Worm (Caenorhabditis elegans) whole organism, L2 larva: ENCODE measurements around the gene srv-13.

Experiments used
- C34F6.9 ChIP-seq: fragments of 150-350 bp; optimal IDR thresholded peaks from 2 replicates; lab custom pipeline; 2014; ENCODE audit warnings: missing biosample characterization, missing genetic modification characterization
- F13H6.1 ChIP-seq: sonication (generic microtip); optimal IDR thresholded peaks from 2 replicates; lab custom pipeline; 2016; ENCODE audit warnings: missing genetic modification characterization, missing compliant biosample characterization
- Y55F3AM.14 ChIP-seq: fragments of 200-800 bp; sonication (Bioruptor generic); optimal IDR thresholded peaks from 2 replicates; lab custom pipeline; 2018; ENCODE audit warnings: mild to moderate bottlenecking, missing genetic modification characterization, missing compliant biosample characterization
- ZK546.5 ChIP-seq: sonication (generic microtip); optimal IDR thresholded peaks from 2 replicates; lab custom pipeline; 2017; ENCODE audit warnings: missing biosample characterization, missing genetic modification characterization
- alr-1 ChIP-seq: fragments of 150-350 bp; optimal IDR thresholded peaks from 2 replicates; lab custom pipeline; 2014; ENCODE audit warnings: missing biosample characterization, missing genetic modification characterization
- aly-2 ChIP-seq: fragments of 150-350 bp; optimal IDR thresholded peaks from 2 replicates; lab custom pipeline; 2014; ENCODE audit warnings: missing biosample characterization, missing genetic modification characterization
- ama-1 ChIP-seq: fragments of 150-350 bp; optimal IDR thresholded peaks from 2 replicates; lab custom pipeline; 2018; ENCODE audit warnings: inconsistent platforms
- blmp-1 ChIP-seq: sonication (generic microtip); optimal IDR thresholded peaks from 2 replicates; lab custom pipeline; 2017; ENCODE audit warnings: missing genetic modification characterization, mild to moderate bottlenecking, missing compliant biosample characterization, antibody characterized with exemption, moderate library complexity; ENCODE audit not compliant: insufficient read depth
- dmd-4 ChIP-seq: sonication (generic microtip); optimal IDR thresholded peaks from 2 replicates; lab custom pipeline; 2017; ENCODE audit warnings: missing biosample characterization, missing genetic modification characterization
- elt-3 ChIP-seq: sonication (generic microtip); optimal IDR thresholded peaks from 2 replicates; lab custom pipeline; 2017; ENCODE audit warnings: missing biosample characterization, missing genetic modification characterization
- gmeb-1 ChIP-seq: fragments of 150-350 bp; optimal IDR thresholded peaks from 2 replicates; lab custom pipeline; 2014; ENCODE audit warnings: missing biosample characterization, missing genetic modification characterization
- lin-13 ChIP-seq: fragments of 150-350 bp; optimal IDR thresholded peaks from 2 replicates; lab custom pipeline; 2014; ENCODE audit warnings: missing biosample characterization, missing genetic modification reagents, missing genetic modification characterization
- lsy-2 ChIP-seq, 2 experiments: fragments of 150-350 bp in 1 of 2; sonication (generic microtip) in 1 of 2; optimal IDR thresholded peaks; 2 replicates each; lab custom pipeline; 2014 to 2017; ENCODE audit warnings: missing biosample characterization in 2 of 2, missing genetic modification characterization in 2 of 2
- mab-5 ChIP-seq: fragments of 150-350 bp; optimal IDR thresholded peaks from 2 replicates; lab custom pipeline; 2014; ENCODE audit warnings: missing biosample characterization, missing genetic modification characterization
- nhr-10 ChIP-seq: sonication (generic microtip); optimal IDR thresholded peaks from 2 replicates; lab custom pipeline; 2017; ENCODE audit warnings: missing biosample characterization, missing genetic modification characterization
- nhr-12 ChIP-seq: fragments of 150-350 bp; optimal IDR thresholded peaks from 2 replicates; lab custom pipeline; 2014; ENCODE audit warnings: missing biosample characterization, missing genetic modification characterization
- nhr-129 ChIP-seq: fragments of 150-350 bp; optimal IDR thresholded peaks from 2 replicates; lab custom pipeline; 2014; ENCODE audit warnings: missing biosample characterization, missing genetic modification characterization
- nhr-237 ChIP-seq: fragments of 150-350 bp; optimal IDR thresholded peaks from 2 replicates; lab custom pipeline; 2014; ENCODE audit warnings: missing biosample characterization, missing genetic modification characterization
- nhr-25 ChIP-seq: fragments of 150-350 bp; sonication (generic microtip); optimal IDR thresholded peaks from 3 replicates; lab custom pipeline; 2014; ENCODE audit warnings: missing biosample characterization, missing genetic modification characterization
- nhr-6 ChIP-seq: fragments of 150-350 bp; optimal IDR thresholded peaks from 2 replicates; lab custom pipeline; 2014; ENCODE audit warnings: missing biosample characterization, missing genetic modification characterization
- nhr-77 ChIP-seq: fragments of 150-350 bp; optimal IDR thresholded peaks from 2 replicates; lab custom pipeline; 2014; ENCODE audit warnings: missing biosample characterization, missing genetic modification characterization
- peb-1 ChIP-seq: fragments of 150-350 bp; optimal IDR thresholded peaks from 2 replicates; lab custom pipeline; 2014; ENCODE audit warnings: missing biosample characterization, missing genetic modification characterization
- sem-4 ChIP-seq: fragments of 150-350 bp; optimal IDR thresholded peaks from 2 replicates; lab custom pipeline; 2014; ENCODE audit warnings: missing biosample characterization, missing genetic modification reagents, missing genetic modification characterization
- skn-1 ChIP-seq: sonication (generic microtip); optimal IDR thresholded peaks from 2 replicates; lab custom pipeline; 2017; ENCODE audit warnings: missing biosample characterization, missing genetic modification characterization
- sma-3 ChIP-seq: sonication (generic microtip); optimal IDR thresholded peaks from 2 replicates; lab custom pipeline; 2016; ENCODE audit warnings: missing genetic modification reagents, missing genetic modification characterization, missing compliant biosample characterization
- sma-9 ChIP-seq, 2 experiments: fragments of 150-350 bp in 1 of 2; sonication (generic microtip) in 1 of 2; optimal IDR thresholded peaks; 2 replicates each; lab custom pipeline; 2014 to 2016; ENCODE audit warnings: missing genetic modification characterization in 2 of 2, mild to moderate bottlenecking in 1 of 2, missing biosample characterization in 1 of 2, missing compliant biosample characterization in 1 of 2, missing genetic modification reagents in 1 of 2, moderate library complexity in 1 of 2
- unc-39 ChIP-seq: fragments of 150-350 bp; optimal IDR thresholded peaks from 2 replicates; lab custom pipeline; 2014; ENCODE audit warnings: missing biosample characterization, missing genetic modification characterization
- unc-62 ChIP-seq: fragments of 150-350 bp; optimal IDR thresholded peaks from 2 replicates; lab custom pipeline; 2014; ENCODE audit warnings: missing biosample characterization, missing genetic modification reagents, missing genetic modification characterization
- zag-1 ChIP-seq: fragments of 150-350 bp; optimal IDR thresholded peaks from 2 replicates; lab custom pipeline; 2014; ENCODE audit warnings: missing biosample characterization, missing genetic modification characterization

Gene srv-13

ce11 chrIV:6442016-6442618, 37.1 kb downstream of the srv-13 start (continued):
- TF ChIP-seq nhr-237 (tag; lab: Kevin White, UChicago) (no peak), unc-39 (no peak), Y55F3AM.14 (GFP tag; lab: Kevin White, UChicago) (no peak)

- no peak for TF ChIP-seq nhr-25
- no peak for TF ChIP-seq aly-2 (tag; lab: Kevin White, UChicago)
- TF ChIP-seq F13H6.1 (tag; lab: Kevin White, UChicago): no peak
- no peak for TF ChIP-seq unc-62 (GFP tag; lab: Kevin White, UChicago)
- TF ChIP-seq peb-1: no peak
- TF ChIP-seq unc-39: no peak
- no peak for TF ChIP-seq elt-3 (tag; lab: Kevin White, UChicago)
- no peak for TF ChIP-seq lsy-2 (tag; optimal IDR thresholded peaks at IDR 0.05; lab: Kevin White, UChicago)
- TF ChIP-seq C34F6.9 (tag; lab: Kevin White, UChicago): no peak
- TF ChIP-seq nhr-129 (tag; lab: Kevin White, UChicago): no peak
- TF ChIP-seq zag-1 (tag; lab: Kevin White, UChicago): no peak
- TF ChIP-seq nhr-77 (tag; lab: Kevin White, UChicago): no peak
- no peak for TF ChIP-seq nhr-12 (tag; lab: Kevin White, UChicago)
- no peak for TF ChIP-seq dmd-4 (tag; lab: Kevin White, UChicago)
- no peak for TF ChIP-seq alr-1 (tag; lab: Kevin White, UChicago)
- no peak for TF ChIP-seq blmp-1 (tag; lab: Kevin White, UChicago)
Observed at ce11 chrIV:6443018-6443417, 38.0 kb downstream of the srv-13 start.

- TF ChIP-seq skn-1: no peak
- TF ChIP-seq sma-3 (GFP tag; lab: Kevin White, UChicago): no peak
- no peak for TF ChIP-seq sma-9 (GFP tag; optimal IDR thresholded peaks at IDR 0.05; lab: Kevin White, UChicago)
- no peak for TF ChIP-seq sma-9 (tag; optimal IDR thresholded peaks at IDR 0.05; lab: Kevin White, UChicago)
- no peak for TF ChIP-seq mab-5
- TF ChIP-seq lin-13: no peak
- no peak for TF ChIP-seq ama-1 (lab: Kevin White, UChicago)
- no peak for TF ChIP-seq nhr-6 (tag; lab: Kevin White, UChicago)
- no peak for TF ChIP-seq gmeb-1 (tag; lab: Kevin White, UChicago)
- TF ChIP-seq dmd-4 (tag; lab: Kevin White, UChicago): no peak
- TF ChIP-seq alr-1 (tag; lab: Kevin White, UChicago): no peak
- TF ChIP-seq sem-4 (tag; lab: Kevin White, UChicago): no peak
- no peak for TF ChIP-seq ZK546.5 (tag; lab: Kevin White, UChicago)
- TF ChIP-seq nhr-10 (tag; lab: Kevin White, UChicago): no peak
Observed at ce11 chrIV:6457472-6457871, 52.5 kb downstream of the srv-13 start, which contains the start of gene lgc-10. Gene lgc-10 (minus strand): TSS chrIV:6457572.
